Fruit fly (Drosophila melanogaster) whole organism, prepupa: Measurements from ENCODE around the gene TotB.

Experiments
- CG10631 ChIP-seq: fragments of 200-800 bp; sonication (Bioruptor generic); optimal IDR thresholded peaks from 2 replicates; lab custom pipeline; 2016; ENCODE audit warnings: missing biosample characterization, missing genetic modification characterization
- CG10669 ChIP-seq: fragments of 200-800 bp; sonication (Bioruptor generic); optimal IDR thresholded peaks from 3 replicates; lab custom pipeline; 2018; ENCODE audit warnings: missing biosample characterization, mild to moderate bottlenecking, missing genetic modification characterization, moderate library complexity
- CG6792 ChIP-seq: fragments of 200-800 bp; sonication (Bioruptor generic); optimal IDR thresholded peaks from 3 replicates; lab custom pipeline; 2016; ENCODE audit warnings: missing biosample characterization, missing genetic modification characterization
- CG6808 ChIP-seq: fragments of 200-800 bp; sonication (Bioruptor generic); optimal IDR thresholded peaks from 3 replicates; lab custom pipeline; 2017; ENCODE audit warnings: missing biosample characterization, missing genetic modification characterization, mild to moderate bottlenecking, moderate library complexity, missing genetic modification reagents
- Eip75B ChIP-seq: fragments of 200-800 bp; sonication (Bioruptor generic); optimal IDR thresholded peaks from 3 replicates; lab custom pipeline; 2016; ENCODE audit warnings: missing biosample characterization, missing genetic modification characterization
- Hr39 ChIP-seq: fragments of 200-800 bp; sonication (Bioruptor generic); optimal IDR thresholded peaks from 2 replicates; lab custom pipeline; 2016; ENCODE audit warnings: missing biosample characterization, missing genetic modification characterization
- Hr4 ChIP-seq: fragments of 200-800 bp; sonication (Bioruptor generic); optimal IDR thresholded peaks from 3 replicates; lab custom pipeline; 2016; ENCODE audit warnings: missing biosample characterization, missing genetic modification characterization
- Lpt ChIP-seq: fragments of 200-800 bp; sonication (Bioruptor generic); optimal IDR thresholded peaks from 3 replicates; lab custom pipeline; 2016; ENCODE audit warnings: missing biosample characterization, missing genetic modification characterization
- Sox102F ChIP-seq: fragments of 200-800 bp; sonication (Bioruptor generic); optimal IDR thresholded peaks from 2 replicates; lab custom pipeline; 2016; ENCODE audit warnings: missing biosample characterization, mild to moderate bottlenecking, missing genetic modification characterization
- cyc ChIP-seq: fragments of 200-800 bp; sonication (Bioruptor generic); optimal IDR thresholded peaks from 3 replicates; lab custom pipeline; 2016; ENCODE audit warnings: missing biosample characterization, missing genetic modification characterization
- dsx ChIP-seq: fragments of 200-800 bp; optimal IDR thresholded peaks from 3 replicates; lab custom pipeline; 2019; ENCODE audit warnings: missing biosample characterization, mild to moderate bottlenecking, missing genetic modification characterization, moderate library complexity; ENCODE audit not compliant: poor library complexity, severe bottlenecking
- esn ChIP-seq: fragments of 200-800 bp; sonication (Bioruptor generic); optimal IDR thresholded peaks from 2 replicates; lab custom pipeline; 2016; ENCODE audit warnings: missing biosample characterization, mild to moderate bottlenecking, missing genetic modification characterization, moderate library complexity
- ss ChIP-seq, 2 experiments: fragments of 200-800 bp; sonication (Bioruptor generic); optimal IDR thresholded peaks; 2 replicates in 1 of 2; 3 replicates in 1 of 2; lab custom pipeline; 2017 to 2018; ENCODE audit warnings: mild to moderate bottlenecking in 2 of 2, missing biosample characterization in 2 of 2, missing genetic modification characterization in 2 of 2, moderate library complexity in 1 of 2

- TF ChIP-seq dsx (GFP tag; lab: Kevin White, UChicago) (peak; percentile 91), CG10669 (no peak), Lpt (GFP tag; lab: Kevin White, UChicago) (no peak), CG10631 (no peak), Sox102F (GFP tag; lab: Kevin White, UChicago) (no peak), esn (GFP tag; lab: Kevin White, UChicago) (no peak), Eip75B (GFP tag; lab: Kevin White, UChicago) (no peak), Hr4 (GFP tag; lab: Kevin White, UChicago) (no peak), CG6808 (GFP tag; lab: Kevin White, UChicago) (no peak), Hr39 (GFP tag; lab: Kevin White, UChicago) (no peak), ss (GFP tag; optimal IDR thresholded peaks at IDR 0.05; lab: Kevin White, UChicago) (peak in 1 of 2 experiments; percentile 55), CG6792 (GFP tag; lab: Kevin White, UChicago) (no peak), cyc (no peak)
These were observed 45.0 kb upstream of the TotB start for dm6 chr3R:20828520-20829415.
